Fruit fly (Drosophila melanogaster) whole organism, embryonic: Measurements from ENCODE around the gene Lamtor5.

Source experiments
- ATbp ChIP-seq: fragments of 200-800 bp; sonication (Bioruptor generic); optimal IDR thresholded peaks from 2 replicates; lab custom pipeline; 2017; ENCODE audit warnings: missing biosample characterization, mild to moderate bottlenecking, missing genetic modification characterization, missing genetic modification reagents
- B-H1 ChIP-seq: fragments of 200-800 bp; sonication (Bioruptor generic); IDR thresholded peaks from 3 replicates; pipeline ENCODE4 v1.3.6; 2022; ENCODE audit warnings: missing biosample characterization, missing genetic modification characterization
- CG10267 ChIP-seq: fragments of 200-800 bp; sonication (Bioruptor generic); optimal IDR thresholded peaks from 2 replicates; lab custom pipeline; 2018; ENCODE audit warnings: missing biosample characterization, mild to moderate bottlenecking, missing genetic modification characterization, moderate library complexity
- CG11456 ChIP-seq: fragments of 200-800 bp; sonication (Bioruptor generic); IDR thresholded peaks from 3 replicates; pipeline ENCODE4 v1.3.6; 2022; ENCODE audit warnings: missing biosample characterization, missing genetic modification characterization
- CG12659 ChIP-seq: fragments of 200-800 bp; sonication (Bioruptor generic); optimal IDR thresholded peaks from 3 replicates; lab custom pipeline; 2017; ENCODE audit warnings: mild to moderate bottlenecking, missing biosample characterization, missing genetic modification reagents, missing genetic modification characterization
- CG13624 ChIP-seq: fragments of 200-800 bp; sonication (Bioruptor generic); optimal IDR thresholded peaks from 2 replicates; lab custom pipeline; 2016; ENCODE audit warnings: missing biosample characterization, missing genetic modification characterization
- CG14860 ChIP-seq: fragments of 200-800 bp; sonication (Bioruptor generic); IDR thresholded peaks from 3 replicates; pipeline ENCODE4 v1.3.6; 2022; ENCODE audit warnings: missing biosample characterization, missing genetic modification characterization; ENCODE audit not compliant: partially characterized antibody
- CG18262 ChIP-seq: fragments of 200-800 bp; optimal IDR thresholded peaks from 3 replicates; lab custom pipeline; 2019; ENCODE audit warnings: missing biosample characterization, mild to moderate bottlenecking, missing genetic modification characterization, moderate library complexity
- CG18599 ChIP-seq: fragments of 200-800 bp; sonication (Bioruptor generic); optimal IDR thresholded peaks from 3 replicates; lab custom pipeline; 2017; ENCODE audit warnings: missing biosample characterization, missing genetic modification characterization, mild to moderate bottlenecking, moderate library complexity, missing genetic modification reagents
- CG2199 ChIP-seq: fragments of 200-800 bp; sonication (Bioruptor generic); IDR thresholded peaks from 3 replicates; pipeline ENCODE4 v1.3.6; 2022; ENCODE audit warnings: missing biosample characterization, missing genetic modification characterization
- CG32532 ChIP-seq: fragments of 200-800 bp; sonication (Bioruptor generic); IDR thresholded peaks from 2 replicates; pipeline ENCODE4 v1.3.6; 2022; ENCODE audit warnings: missing biosample characterization, missing genetic modification characterization
- CG3838 ChIP-seq: fragments of 200-800 bp; sonication (Bioruptor generic); optimal IDR thresholded peaks from 3 replicates; lab custom pipeline; 2016; ENCODE audit warnings: missing biosample characterization, missing genetic modification characterization
- CG4282 ChIP-seq: fragments of 200-800 bp; sonication (Bioruptor generic); optimal IDR thresholded peaks from 2 replicates; lab custom pipeline; 2016; ENCODE audit warnings: missing biosample characterization, missing genetic modification characterization
- CG5180 ChIP-seq: fragments of 200-800 bp; sonication (Bioruptor generic); optimal IDR thresholded peaks from 3 replicates; lab custom pipeline; 2017; ENCODE audit warnings: missing biosample characterization, missing genetic modification characterization, mild to moderate bottlenecking, moderate library complexity, missing genetic modification reagents
- CG5245 ChIP-seq: fragments of 200-800 bp; sonication (Bioruptor generic); optimal IDR thresholded peaks from 3 replicates; lab custom pipeline; 2016; ENCODE audit warnings: missing biosample characterization, missing genetic modification characterization
- CG6175 ChIP-seq: fragments of 200-800 bp; sonication (Bioruptor generic); IDR thresholded peaks from 3 replicates; pipeline ENCODE4 v1.3.6; 2022; ENCODE audit warnings: missing biosample characterization, missing genetic modification characterization
- CG6765 ChIP-seq: fragments of 200-800 bp; sonication (Bioruptor generic); optimal IDR thresholded peaks from 3 replicates; lab custom pipeline; 2017; ENCODE audit warnings: missing biosample characterization, mild to moderate bottlenecking, missing genetic modification characterization
- CG6813 ChIP-seq: fragments of 200-800 bp; sonication (Bioruptor generic); optimal IDR thresholded peaks from 2 replicates; lab custom pipeline; 2017; ENCODE audit warnings: missing biosample characterization, missing genetic modification characterization, mild to moderate bottlenecking, moderate library complexity, missing genetic modification reagents
- CG7839 ChIP-seq: fragments of 200-800 bp; sonication (Bioruptor generic); optimal IDR thresholded peaks from 3 replicates; lab custom pipeline; 2018; ENCODE audit warnings: missing biosample characterization, mild to moderate bottlenecking, missing genetic modification characterization, moderate library complexity
- CrebB ChIP-seq: fragments of 200-800 bp; sonication (Bioruptor generic); optimal IDR thresholded peaks from 3 replicates; lab custom pipeline; 2018; ENCODE audit warnings: missing biosample characterization, mild to moderate bottlenecking, missing genetic modification characterization
- Gug ChIP-seq: fragments of 200-800 bp; sonication (Bioruptor generic); IDR thresholded peaks from 4 replicates; pipeline ENCODE4 v1.3.6; 2022; ENCODE audit warnings: missing biosample characterization, missing genetic modification characterization
- HHEX ChIP-seq: fragments of 200-800 bp; sonication (Bioruptor generic); optimal IDR thresholded peaks from 3 replicates; lab custom pipeline; 2017; ENCODE audit warnings: missing biosample characterization, mild to moderate bottlenecking, missing genetic modification characterization, missing genetic modification reagents
- Hr51 ChIP-seq, 2 experiments: fragments of 200-800 bp; sonication (Bioruptor generic); optimal IDR thresholded peaks; 2 replicates in 1 of 2; 3 replicates in 1 of 2; lab custom pipeline; 2016 to 2018; ENCODE audit warnings: missing biosample characterization in 2 of 2, missing genetic modification characterization in 2 of 2, mild to moderate bottlenecking in 1 of 2, moderate library complexity in 1 of 2
- Meics ChIP-seq: fragments of 200-800 bp; sonication (Bioruptor generic); optimal IDR thresholded peaks from 2 replicates; lab custom pipeline; 2017; ENCODE audit warnings: missing biosample characterization, mild to moderate bottlenecking, missing genetic modification characterization
- Mrtf ChIP-seq: fragments of 200-800 bp; sonication (Bioruptor generic); IDR thresholded peaks from 3 replicates; pipeline ENCODE4 v1.3.6; 2022; ENCODE audit warnings: missing biosample characterization, missing genetic modification characterization
- Myb ChIP-seq: fragments of 200-800 bp; sonication (Bioruptor generic); optimal IDR thresholded peaks from 2 replicates; lab custom pipeline; 2016; ENCODE audit warnings: missing biosample characterization, missing genetic modification characterization
- PHDP ChIP-seq: fragments of 200-800 bp; sonication (Bioruptor generic); optimal IDR thresholded peaks from 3 replicates; lab custom pipeline; 2018; ENCODE audit warnings: missing biosample characterization, mild to moderate bottlenecking, missing genetic modification characterization, moderate library complexity
- Ravus ChIP-seq: fragments of 200-800 bp; sonication (Bioruptor generic); IDR thresholded peaks from 2 replicates; pipeline ENCODE4 v1.3.6; 2022; ENCODE audit warnings: missing biosample characterization, missing genetic modification characterization
- Tbp ChIP-seq: fragments of >200 bp; optimal IDR thresholded peaks from 2 replicates; lab custom pipeline; 2018; ENCODE audit warnings: missing biosample characterization, missing genetic modification characterization
- bigmax ChIP-seq: fragments of 200-800 bp; sonication (Bioruptor generic); optimal IDR thresholded peaks from 2 replicates; lab custom pipeline; 2018; ENCODE audit warnings: missing biosample characterization, mild to moderate bottlenecking, missing genetic modification characterization
- br ChIP-seq: fragments of >200 bp; optimal IDR thresholded peaks from 2 replicates; lab custom pipeline; 2017
- btn ChIP-seq: fragments of 200-800 bp; sonication (Bioruptor generic); optimal IDR thresholded peaks from 2 replicates; lab custom pipeline; 2016; ENCODE audit warnings: missing biosample characterization, missing genetic modification characterization
- chinmo ChIP-seq: fragments of 200-800 bp; sonication (Bioruptor generic); IDR thresholded peaks from 4 replicates; pipeline ENCODE4 v1.3.6; 2022; ENCODE audit warnings: missing biosample characterization, missing genetic modification characterization; ENCODE audit not compliant: partially characterized antibody
- chm ChIP-seq: fragments of 200-800 bp; sonication (Bioruptor generic); IDR thresholded peaks from 2 replicates; pipeline ENCODE4 v1.3.6; 2022; ENCODE audit warnings: missing biosample characterization, missing genetic modification characterization
- cwo ChIP-seq: fragments of 200-800 bp; sonication (Bioruptor generic); optimal IDR thresholded peaks from 3 replicates; lab custom pipeline; 2017; ENCODE audit warnings: missing biosample characterization, missing genetic modification characterization, mild to moderate bottlenecking, moderate library complexity, missing genetic modification reagents
- emc ChIP-seq: fragments of 200-800 bp; sonication (Bioruptor generic); optimal IDR thresholded peaks from 2 replicates; lab custom pipeline; 2016; ENCODE audit warnings: missing biosample characterization, missing genetic modification characterization
- fru ChIP-seq: fragments of >200 bp; optimal IDR thresholded peaks from 2 replicates; lab custom pipeline; 2017
- grau ChIP-seq: fragments of 200-800 bp; optimal IDR thresholded peaks from 3 replicates; lab custom pipeline; 2019; ENCODE audit warnings: missing biosample characterization, mild to moderate bottlenecking, missing genetic modification characterization, moderate library complexity
- grn ChIP-seq: fragments of 200-800 bp; sonication (Bioruptor generic); optimal IDR thresholded peaks from 3 replicates; lab custom pipeline; 2017; ENCODE audit warnings: missing biosample characterization, missing genetic modification characterization
- gro ChIP-seq: fragments of 200-800 bp; sonication (Bioruptor generic); optimal IDR thresholded peaks from 2 replicates; lab custom pipeline; 2016; ENCODE audit warnings: missing biosample characterization, missing genetic modification characterization
- h ChIP-seq: fragments of >200 bp; optimal IDR thresholded peaks from 2 replicates; lab custom pipeline; 2017
- hbn ChIP-seq: fragments of 200-800 bp; sonication (Bioruptor generic); IDR thresholded peaks from 2 replicates; pipeline ENCODE4 v1.3.6; 2022; ENCODE audit warnings: missing biosample characterization, missing genetic modification characterization; ENCODE audit not compliant: partially characterized antibody
- maf-S ChIP-seq: fragments of 200-800 bp; sonication (Bioruptor generic); optimal IDR thresholded peaks from 2 replicates; lab custom pipeline; 2016; ENCODE audit warnings: missing biosample characterization, missing genetic modification characterization
- mld ChIP-seq: fragments of 200-800 bp; sonication (Bioruptor generic); IDR thresholded peaks from 3 replicates; pipeline ENCODE4 v1.3.6; 2022; ENCODE audit warnings: missing biosample characterization, missing genetic modification characterization; ENCODE audit not compliant: partially characterized antibody
- nom ChIP-seq: fragments of 200-800 bp; sonication (Bioruptor generic); optimal IDR thresholded peaks from 2 replicates; lab custom pipeline; 2017; ENCODE audit warnings: missing biosample characterization, missing genetic modification characterization, mild to moderate bottlenecking, moderate library complexity, missing genetic modification reagents
- p53 ChIP-seq: fragments of 200-800 bp; sonication (Bioruptor generic); optimal IDR thresholded peaks from 2 replicates; lab custom pipeline; 2016; ENCODE audit warnings: missing biosample characterization, missing genetic modification characterization
- pfk ChIP-seq: fragments of 200-800 bp; sonication (Bioruptor generic); optimal IDR thresholded peaks from 2 replicates; lab custom pipeline; 2018; ENCODE audit warnings: missing biosample characterization, mild to moderate bottlenecking, missing genetic modification characterization, moderate library complexity
- sim ChIP-seq: fragments of 200-800 bp; sonication (Bioruptor generic); IDR thresholded peaks from 2 replicates; pipeline ENCODE4 v1.3.6; 2022; ENCODE audit warnings: missing biosample characterization, missing genetic modification characterization
- sug ChIP-seq: fragments of 200-800 bp; optimal IDR thresholded peaks from 2 replicates; lab custom pipeline; 2019; ENCODE audit warnings: missing biosample characterization, mild to moderate bottlenecking, missing genetic modification characterization, moderate library complexity
- toy ChIP-seq: fragments of 200-800 bp; sonication (Bioruptor generic); IDR thresholded peaks from 2 replicates; pipeline ENCODE4 v1.3.6; 2022; ENCODE audit warnings: missing biosample characterization, missing genetic modification characterization
- yki ChIP-seq: fragments of >200 bp; optimal IDR thresholded peaks from 3 replicates; lab custom pipeline; 2018
- z ChIP-seq: fragments of 200-800 bp; sonication (Bioruptor generic); IDR thresholded peaks from 3 replicates; pipeline ENCODE4 v1.3.6; 2022; ENCODE audit warnings: missing biosample characterization, missing genetic modification characterization

Gene Lamtor5

dm6 chrX:1880139-1880556, 21.4 kb upstream of the Lamtor5 start, which contains the start of gene Coa8 (continued):
- TF ChIP-seq CG2199 (GFP tag; lab: Robert Waterston, UW) = no peak
- TF ChIP-seq CrebB (tag; lab: Kevin White, UChicago) = no peak
- peak; percentile 15 for TF ChIP-seq maf-S (GFP tag; lab: Kevin White, UChicago)
- no peak for TF ChIP-seq Tbp (GFP tag; lab: Kevin White, UChicago)
- no peak for TF ChIP-seq nom (GFP tag; lab: Kevin White, UChicago)
- TF ChIP-seq PHDP (tag; lab: Kevin White, UChicago) = peak; percentile 30
- TF ChIP-seq Hr51 (GFP tag; optimal IDR thresholded peaks at IDR 0.05; lab: Kevin White, UChicago) = peak in 1 of 2 experiments; percentile 34
- peak; percentile 37 for TF ChIP-seq btn (GFP tag; lab: Kevin White, UChicago)
- no peak for TF ChIP-seq h (lab: Kevin White, UChicago)
- no peak for TF ChIP-seq ATbp (GFP tag; lab: Kevin White, UChicago)
- TF ChIP-seq Gug = peak; percentile 37; the same call in 2 of the 4 replicates
- no peak; the same call in 1 of the 2 replicates for TF ChIP-seq Ravus (GFP tag; lab: Robert Waterston, UW)
- no peak for TF ChIP-seq CG6175 (GFP tag; lab: Robert Waterston, UW)
- TF ChIP-seq CG5245 (GFP tag; lab: Kevin White, UChicago) = no peak
- TF ChIP-seq CG32532 (GFP tag; lab: Robert Waterston, UW) = peak; percentile 71; the same call in 1 of the 2 replicates
- TF ChIP-seq CG7839 = no peak
- TF ChIP-seq cwo (GFP tag; lab: Kevin White, UChicago) = no peak
- TF ChIP-seq CG13624 (GFP tag; lab: Kevin White, UChicago) = peak; percentile 40
- no peak for TF ChIP-seq chm (GFP tag; lab: Robert Waterston, UW)
- TF ChIP-seq CG10267 (tag; lab: Kevin White, UChicago) = no peak
- TF ChIP-seq CG12659 (GFP tag; lab: Kevin White, UChicago) = peak; percentile 25
- TF ChIP-seq CG11456 (GFP tag; lab: Robert Waterston, UW) = 0 out of 3 replicates have a peak, but pooled peaks have one; percentile 43
- TF ChIP-seq Mrtf (GFP tag; lab: Robert Waterston, UW) = no peak
- no peak for TF ChIP-seq chinmo (GFP tag; lab: Robert Waterston, UW)
- no peak for TF ChIP-seq yki (lab: Kevin White, UChicago)
- TF ChIP-seq B-H1 = peak; percentile 36; the same call in 2 of the 3 replicates
- TF ChIP-seq Meics (GFP tag; lab: Kevin White, UChicago) = peak; percentile 38
- TF ChIP-seq grn (GFP tag; lab: Kevin White, UChicago) = no peak
- TF ChIP-seq CG4282 (GFP tag; lab: Kevin White, UChicago) = no peak
- no peak for TF ChIP-seq CG5180
- no peak for TF ChIP-seq HHEX (GFP tag; lab: Kevin White, UChicago)
- TF ChIP-seq CG6765 (GFP tag; lab: Kevin White, UChicago) = peak; percentile 17
- TF ChIP-seq gro (GFP tag; lab: Kevin White, UChicago) = no peak
- TF ChIP-seq pfk (GFP tag; lab: Kevin White, UChicago) = no peak
- peak; percentile 48 for TF ChIP-seq grau (tag; lab: Kevin White, UChicago)
- TF ChIP-seq Myb (GFP tag; lab: Kevin White, UChicago) = peak; percentile 26
- peak; percentile 33 for TF ChIP-seq sug (tag; lab: Kevin White, UChicago)
- TF ChIP-seq CG3838 = no peak
- no peak for TF ChIP-seq bigmax
- no peak for TF ChIP-seq CG6813 (GFP tag; lab: Kevin White, UChicago)
- TF ChIP-seq toy = no peak
- no peak for TF ChIP-seq br
- TF ChIP-seq CG18599 (GFP tag; lab: Kevin White, UChicago) = peak; percentile 56
- no peak for TF ChIP-seq p53 (GFP tag; lab: Kevin White, UChicago)
- TF ChIP-seq fru (lab: Kevin White, UChicago) = no peak
- no peak for TF ChIP-seq sim
- no peak for TF ChIP-seq z
- peak; percentile 44; the same call in 2 of the 3 replicates for TF ChIP-seq CG14860 (GFP tag; lab: Robert Waterston, UW)
- peak; percentile 37 for TF ChIP-seq hbn
- no peak for TF ChIP-seq CG18262 (tag; lab: Kevin White, UChicago)
- TF ChIP-seq mld (GFP tag; lab: Robert Waterston, UW) = peak; percentile 57; the same call in 1 of the 3 replicates
- no peak for TF ChIP-seq emc (GFP tag; lab: Kevin White, UChicago)
